Fruit fly (Drosophila melanogaster) whole organism, embryonic: ENCODE data around the gene Hap40.
A peak's percentile ranks its signal among the peaks of the same experiment; 100 is the strongest.

ENCODE experiments used
- Asciz ChIP-seq: fragments of 200-800 bp; sonication (Bioruptor generic); optimal IDR thresholded peaks from 2 replicates; lab custom pipeline; 2017; ENCODE audit warnings: missing biosample characterization, mild to moderate bottlenecking, missing genetic modification characterization, missing genetic modification reagents
- Bgb ChIP-seq: fragments of 200-800 bp; sonication (Bioruptor generic); IDR thresholded peaks from 2 replicates; pipeline ENCODE4 v1.3.6; 2022; ENCODE audit warnings: missing biosample characterization, missing genetic modification characterization; ENCODE audit not compliant: partially characterized antibody
- CG11504 ChIP-seq: fragments of 200-800 bp; sonication (Bioruptor generic); optimal IDR thresholded peaks from 3 replicates; lab custom pipeline; 2019; ENCODE audit warnings: missing biosample characterization, mild to moderate bottlenecking, missing genetic modification characterization, moderate library complexity
- CG12236 ChIP-seq: fragments of 200-800 bp; sonication (Bioruptor generic); optimal IDR thresholded peaks from 2 replicates; lab custom pipeline; 2016; ENCODE audit warnings: missing biosample characterization, missing genetic modification characterization
- CG12659 ChIP-seq: fragments of 200-800 bp; sonication (Bioruptor generic); optimal IDR thresholded peaks from 3 replicates; lab custom pipeline; 2017; ENCODE audit warnings: mild to moderate bottlenecking, missing biosample characterization, missing genetic modification reagents, missing genetic modification characterization
- CG12942 ChIP-seq: fragments of 200-800 bp; sonication (Bioruptor generic); optimal IDR thresholded peaks from 3 replicates; lab custom pipeline; 2016; ENCODE audit warnings: missing biosample characterization, missing genetic modification characterization
- CG13123 ChIP-seq: fragments of 200-800 bp; sonication (Bioruptor generic); optimal IDR thresholded peaks from 2 replicates; lab custom pipeline; 2016; ENCODE audit warnings: missing biosample characterization, missing genetic modification characterization
- CG15011 ChIP-seq: fragments of 200-800 bp; sonication (Bioruptor generic); optimal IDR thresholded peaks from 3 replicates; lab custom pipeline; 2018; ENCODE audit warnings: missing biosample characterization, mild to moderate bottlenecking, missing genetic modification characterization
- CG15479 ChIP-seq: fragments of 200-800 bp; sonication (Bioruptor generic); optimal IDR thresholded peaks from 3 replicates; lab custom pipeline; 2019; ENCODE audit warnings: missing biosample characterization, mild to moderate bottlenecking, missing genetic modification characterization, moderate library complexity
- CG17328 ChIP-seq: fragments of 200-800 bp; sonication (Bioruptor generic); IDR thresholded peaks from 2 replicates; pipeline ENCODE4 v1.3.6; 2022; ENCODE audit warnings: missing biosample characterization, missing genetic modification characterization
- CG17359 ChIP-seq: fragments of 200-800 bp; sonication (Bioruptor generic); optimal IDR thresholded peaks from 3 replicates; lab custom pipeline; 2018; ENCODE audit warnings: missing biosample characterization, mild to moderate bottlenecking, missing genetic modification characterization, moderate library complexity
- CG17912 ChIP-seq: fragments of 200-800 bp; sonication (Bioruptor generic); optimal IDR thresholded peaks from 2 replicates; lab custom pipeline; 2018; ENCODE audit warnings: missing biosample characterization, mild to moderate bottlenecking, missing genetic modification characterization
- CG18764 ChIP-seq: fragments of 200-800 bp; sonication (Bioruptor generic); optimal IDR thresholded peaks from 3 replicates; lab custom pipeline; 2016; ENCODE audit warnings: missing biosample characterization, missing genetic modification characterization
- CG3065 ChIP-seq: fragments of 200-800 bp; sonication (Bioruptor generic); optimal IDR thresholded peaks from 2 replicates; lab custom pipeline; 2016; ENCODE audit warnings: missing biosample characterization, missing genetic modification characterization
- CG31224 ChIP-seq: fragments of 200-800 bp; sonication (Bioruptor generic); IDR thresholded peaks from 2 replicates; pipeline ENCODE4 v1.3.6; 2022; ENCODE audit warnings: missing biosample characterization, missing genetic modification characterization
- CG4328 ChIP-seq: fragments of 200-800 bp; sonication (Bioruptor generic); optimal IDR thresholded peaks from 3 replicates; lab custom pipeline; 2017; ENCODE audit warnings: missing biosample characterization, missing genetic modification reagents, missing genetic modification characterization
- CG5953 ChIP-seq: fragments of 200-800 bp; sonication (Bioruptor generic); IDR thresholded peaks from 2 replicates; pipeline ENCODE4 v1.3.6; 2022; ENCODE audit warnings: missing biosample characterization, missing genetic modification characterization
- CG6854 ChIP-seq: fragments of 200-800 bp; sonication (Bioruptor generic); optimal IDR thresholded peaks from 3 replicates; lab custom pipeline; 2017; ENCODE audit warnings: missing biosample characterization, mild to moderate bottlenecking, missing genetic modification characterization
- CG9797 ChIP-seq: fragments of 200-800 bp; sonication (Bioruptor generic); optimal IDR thresholded peaks from 3 replicates; lab custom pipeline; 2018; ENCODE audit warnings: missing biosample characterization, mild to moderate bottlenecking, missing genetic modification characterization
- CG9932 ChIP-seq: fragments of 200-800 bp; sonication (Bioruptor generic); IDR thresholded peaks from 2 replicates; pipeline ENCODE4 v1.3.6; 2022; ENCODE audit warnings: missing biosample characterization, missing genetic modification characterization
- Drgx ChIP-seq: fragments of 200-800 bp; sonication (Bioruptor generic); IDR thresholded peaks from 2 replicates; pipeline ENCODE4 v1.3.6; 2022; ENCODE audit warnings: missing biosample characterization, missing genetic modification characterization
- Fer3 ChIP-seq: fragments of 200-800 bp; sonication (Bioruptor generic); optimal IDR thresholded peaks from 2 replicates; lab custom pipeline; 2018; ENCODE audit warnings: missing biosample characterization, mild to moderate bottlenecking, missing genetic modification characterization, moderate library complexity
- GATAe ChIP-seq: fragments of 200-800 bp; sonication (Bioruptor generic); conservative IDR thresholded peaks from 2 replicates; pipeline ENCODE4 v1.3.6; 2022; ENCODE audit warnings: missing biosample characterization, missing genetic modification characterization
- HmgZ ChIP-seq: fragments of 200-800 bp; sonication (Bioruptor generic); optimal IDR thresholded peaks from 2 replicates; lab custom pipeline; 2018; ENCODE audit warnings: missing biosample characterization, mild to moderate bottlenecking, missing genetic modification characterization
- MBD-R2 ChIP-seq: fragments of 200-800 bp; sonication (Bioruptor generic); IDR thresholded peaks from 2 replicates; pipeline ENCODE4 v1.3.6; 2022; ENCODE audit warnings: missing biosample characterization, missing genetic modification characterization
- Med ChIP-seq: fragments of 200-800 bp; sonication (Bioruptor generic); peaks from one replicate; lab custom pipeline; 2016; ENCODE audit warnings: missing biosample characterization, missing genetic modification characterization, mild to moderate bottlenecking, inconsistent platforms, moderate library complexity
- Side ChIP-seq: fragments of 200-800 bp; sonication (Bioruptor generic); optimal IDR thresholded peaks from 2 replicates; lab custom pipeline; 2016; ENCODE audit warnings: missing biosample characterization, missing genetic modification characterization
- Six4 ChIP-seq: fragments of 200-800 bp; sonication (Bioruptor generic); optimal IDR thresholded peaks from 2 replicates; lab custom pipeline; 2016; ENCODE audit warnings: missing biosample characterization, missing genetic modification characterization
- Ssrp ChIP-seq: fragments of 200-800 bp; sonication (Bioruptor generic); optimal IDR thresholded peaks from 2 replicates; lab custom pipeline; 2018; ENCODE audit warnings: missing biosample characterization, mild to moderate bottlenecking, missing genetic modification characterization, moderate library complexity
- Trl ChIP-seq, 3 experiments: fragments of >200 bp in 2 of 3; fragments of 200-800 bp in 1 of 3; sonication (Bioruptor generic) in 1 of 3; optimal IDR thresholded peaks; 2 replicates in 1 of 3; 3 replicates in 2 of 3; lab custom pipeline; 2016 to 2017; ENCODE audit warnings: missing biosample characterization in 1 of 3, missing genetic modification characterization in 1 of 3
- ac ChIP-seq: fragments of 200-800 bp; sonication (Bioruptor generic); optimal IDR thresholded peaks from 3 replicates; lab custom pipeline; 2017; ENCODE audit warnings: missing biosample characterization, mild to moderate bottlenecking, missing genetic modification characterization
- aop ChIP-seq: fragments of 200-800 bp; sonication (Bioruptor generic); IDR thresholded peaks from 2 replicates; pipeline ENCODE4 v1.3.6; 2022; ENCODE audit warnings: missing biosample characterization, missing genetic modification characterization
- crp ChIP-seq, 2 experiments: fragments of 200-800 bp; sonication (Bioruptor generic); optimal IDR thresholded peaks; 2 replicates in 1 of 2; 3 replicates in 1 of 2; lab custom pipeline; 2017; ENCODE audit warnings: missing biosample characterization in 2 of 2, missing genetic modification characterization in 2 of 2, mild to moderate bottlenecking in 1 of 2, moderate library complexity in 1 of 2
- dimm ChIP-seq: fragments of 200-800 bp; sonication (Bioruptor generic); IDR thresholded peaks from 2 replicates; pipeline ENCODE4 v1.3.6; 2022; ENCODE audit warnings: missing biosample characterization, missing genetic modification characterization
- dm ChIP-seq: fragments of 200-800 bp; sonication (Bioruptor generic); optimal IDR thresholded peaks from 3 replicates; lab custom pipeline; 2016; ENCODE audit warnings: missing biosample characterization, missing genetic modification characterization
- fu2 ChIP-seq: fragments of 200-800 bp; sonication (Bioruptor generic); optimal IDR thresholded peaks from 2 replicates; lab custom pipeline; 2016; ENCODE audit warnings: missing biosample characterization, missing genetic modification characterization
- gsb-n ChIP-seq: fragments of 200-800 bp; sonication (Bioruptor generic); optimal IDR thresholded peaks from 3 replicates; lab custom pipeline; 2018; ENCODE audit warnings: missing biosample characterization, mild to moderate bottlenecking, missing genetic modification characterization
- hbn ChIP-seq: fragments of 200-800 bp; sonication (Bioruptor generic); IDR thresholded peaks from 2 replicates; pipeline ENCODE4 v1.3.6; 2022; ENCODE audit warnings: missing biosample characterization, missing genetic modification characterization; ENCODE audit not compliant: partially characterized antibody
- insv ChIP-seq, 2 experiments: fragments of 200-800 bp; sonication (Bioruptor generic); optimal IDR thresholded peaks; 3 replicates each; lab custom pipeline; 2016 to 2018; ENCODE audit warnings: missing biosample characterization in 2 of 2, missing genetic modification characterization in 2 of 2
- odd ChIP-seq: fragments of 200-800 bp; sonication (Bioruptor generic); optimal IDR thresholded peaks from 2 replicates; lab custom pipeline; 2017; ENCODE audit warnings: missing biosample characterization, mild to moderate bottlenecking, missing genetic modification characterization
- pb ChIP-seq: fragments of 200-800 bp; sonication (Bioruptor generic); optimal IDR thresholded peaks from 3 replicates; lab custom pipeline; 2016; ENCODE audit warnings: missing biosample characterization, missing genetic modification characterization
- peb ChIP-seq: fragments of 200-800 bp; sonication (Bioruptor generic); IDR thresholded peaks from 2 replicates; pipeline ENCODE4 v1.3.6; 2022; ENCODE audit warnings: missing biosample characterization, missing genetic modification characterization
- pfk ChIP-seq: fragments of 200-800 bp; sonication (Bioruptor generic); optimal IDR thresholded peaks from 2 replicates; lab custom pipeline; 2018; ENCODE audit warnings: missing biosample characterization, mild to moderate bottlenecking, missing genetic modification characterization, moderate library complexity
- ro ChIP-seq: fragments of 200-800 bp; sonication (Bioruptor generic); IDR thresholded peaks from 2 replicates; pipeline ENCODE4 v1.3.6; 2022; ENCODE audit warnings: missing biosample characterization, missing genetic modification characterization
- sd ChIP-seq: fragments of 200-800 bp; sonication (Bioruptor generic); optimal IDR thresholded peaks from 3 replicates; lab custom pipeline; 2018; ENCODE audit warnings: missing biosample characterization, mild to moderate bottlenecking, missing genetic modification characterization, moderate library complexity
- sna ChIP-seq: fragments of 200-800 bp; sonication (Bioruptor generic); IDR thresholded peaks from 2 replicates; pipeline ENCODE4 v1.3.6; 2022; ENCODE audit warnings: missing biosample characterization, missing genetic modification characterization; ENCODE audit not compliant: partially characterized antibody
- so ChIP-seq: fragments of 200-800 bp; sonication (Bioruptor generic); IDR thresholded peaks from 3 replicates; pipeline ENCODE4 v1.3.6; 2022; ENCODE audit warnings: missing biosample characterization, missing genetic modification characterization
- sug ChIP-seq: fragments of 200-800 bp; optimal IDR thresholded peaks from 2 replicates; lab custom pipeline; 2019; ENCODE audit warnings: missing biosample characterization, mild to moderate bottlenecking, missing genetic modification characterization, moderate library complexity
- tin ChIP-seq: fragments of 200-800 bp; sonication (Bioruptor generic); optimal IDR thresholded peaks from 3 replicates; lab custom pipeline; 2016; ENCODE audit warnings: missing biosample characterization, missing genetic modification characterization

Gene Hap40

DNA sequence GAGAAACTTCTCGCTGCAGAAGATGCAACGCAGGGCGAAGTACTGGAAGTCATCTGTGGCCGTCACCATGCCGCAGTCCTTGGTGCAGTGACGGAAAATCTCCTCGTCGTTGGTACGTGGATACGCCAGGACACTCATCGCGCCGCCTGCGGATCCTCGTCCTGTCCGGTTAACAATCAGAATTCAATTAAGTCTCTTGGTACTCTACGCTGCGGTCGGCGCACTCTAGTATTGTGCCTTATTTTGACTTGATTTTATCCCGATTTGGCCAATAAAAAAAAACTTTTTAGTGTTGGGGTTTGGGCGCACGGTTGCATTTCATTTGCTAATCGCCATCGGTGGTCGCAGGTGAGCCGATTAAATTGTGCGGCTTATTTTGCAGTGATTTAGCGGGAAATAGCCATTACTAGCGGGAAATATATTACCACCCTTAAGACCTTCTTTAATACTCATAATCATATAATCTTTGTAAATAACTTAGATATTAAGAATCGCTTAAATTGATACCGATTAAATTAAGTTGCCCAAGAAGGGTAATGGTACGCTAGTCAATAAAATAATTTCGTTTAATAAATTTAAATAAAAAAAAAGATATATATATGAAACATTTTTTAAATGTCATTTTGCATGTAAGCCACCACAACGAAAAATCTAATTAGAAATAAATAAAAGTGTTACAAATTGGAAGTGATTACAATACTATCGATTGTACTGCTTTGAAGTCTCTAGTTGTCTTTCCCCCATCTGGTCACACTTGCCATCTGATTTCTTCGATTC, 42.2 kb downstream of the Hap40 start, which contains the start of the genes CG8944 and CCT6:
CG8944 (minus strand) TSS at position 327 of the 777 bp plus-strand sequence.
CCT6 (plus strand) TSS at position 744 of the 777 bp plus-strand sequence.
- peak; percentile 74 for TF ChIP-seq Med
- no peak for TF ChIP-seq CG12942 (GFP tag; lab: Kevin White, UChicago)
- TF ChIP-seq CG18764 (GFP tag; lab: Kevin White, UChicago) = no peak
- no peak for TF ChIP-seq CG11504 (tag; lab: Kevin White, UChicago)
- TF ChIP-seq CG3065 (GFP tag; lab: Kevin White, UChicago) = no peak
- no peak for TF ChIP-seq sna (GFP tag; lab: Robert Waterston, UW)
- no peak for TF ChIP-seq CG17359 (tag; lab: Kevin White, UChicago)
- peak; percentile 14 for TF ChIP-seq tin (GFP tag; lab: Kevin White, UChicago)
- TF ChIP-seq CG13123 (GFP tag; lab: Kevin White, UChicago) = no peak
- no peak for TF ChIP-seq Drgx (GFP tag; lab: Robert Waterston, UW)
- peak in 1 of 2 experiments; percentile 32 for TF ChIP-seq crp (GFP tag; optimal IDR thresholded peaks at IDR 0.05; lab: Kevin White, UChicago)
- TF ChIP-seq sd (tag; lab: Kevin White, UChicago) = no peak
- no peak for TF ChIP-seq CG6854 (GFP tag; lab: Kevin White, UChicago)
- peak; percentile 18 for TF ChIP-seq CG12659
- no peak for TF ChIP-seq GATAe
- TF ChIP-seq gsb-n = no peak
- TF ChIP-seq HmgZ (tag; lab: Kevin White, UChicago) = no peak
- TF ChIP-seq CG9932 (GFP tag; lab: Robert Waterston, UW) = peak; percentile 71
- no peak for TF ChIP-seq CG17328
- peak; percentile 14 for TF ChIP-seq sug (tag; lab: Kevin White, UChicago)
- TF ChIP-seq dimm (GFP tag; lab: Robert Waterston, UW) = no peak
- TF ChIP-seq Asciz (GFP tag; lab: Kevin White, UChicago) = no peak
- peak; percentile 5 for TF ChIP-seq Ssrp
- TF ChIP-seq Side (GFP tag; lab: Kevin White, UChicago) = no peak
- TF ChIP-seq CG15011 = no peak
- no peak for TF ChIP-seq so (GFP tag; lab: Robert Waterston, UW)
- no peak for TF ChIP-seq Trl (optimal IDR thresholded peaks at IDR 0.05; lab: Kevin White, UChicago)
- TF ChIP-seq Trl (GFP tag; optimal IDR thresholded peaks at IDR 0.05; lab: Kevin White, UChicago) = no peak
- TF ChIP-seq pb (GFP tag; lab: Kevin White, UChicago) = no peak
- TF ChIP-seq ro (GFP tag; lab: Robert Waterston, UW) = no peak
- no peak; the same call in 1 of the 2 replicates for TF ChIP-seq Bgb (GFP tag; lab: Robert Waterston, UW)
- TF ChIP-seq dm (GFP tag; lab: Kevin White, UChicago) = no peak
- TF ChIP-seq CG4328 (GFP tag; lab: Kevin White, UChicago) = peak; percentile 22
- TF ChIP-seq Fer3 (tag; lab: Kevin White, UChicago) = no peak
- TF ChIP-seq CG15479 (GFP tag; lab: Kevin White, UChicago) = no peak
- TF ChIP-seq Six4 (GFP tag; lab: Kevin White, UChicago) = no peak
- TF ChIP-seq hbn = no peak
- TF ChIP-seq odd (GFP tag; lab: Kevin White, UChicago) = no peak
- no peak for TF ChIP-seq ac (GFP tag; lab: Kevin White, UChicago)
- no peak for TF ChIP-seq pfk (GFP tag; lab: Kevin White, UChicago)
- TF ChIP-seq CG9797 = peak; percentile 28
- TF ChIP-seq insv (GFP tag; optimal IDR thresholded peaks at IDR 0.05; lab: Kevin White, UChicago) = peak in 1 of 2 experiments; percentile 93
- no peak for TF ChIP-seq CG31224 (GFP tag; lab: Robert Waterston, UW)
- no peak for TF ChIP-seq CG17912
- TF ChIP-seq CG12236 (GFP tag; lab: Kevin White, UChicago) = no peak
- no peak for TF ChIP-seq peb (GFP tag; lab: Robert Waterston, UW)
- no peak for TF ChIP-seq aop (GFP tag; lab: Robert Waterston, UW)
- peak; percentile 52 for TF ChIP-seq MBD-R2 (GFP tag; lab: Robert Waterston, UW)
- TF ChIP-seq fu2 = no peak
- no peak for TF ChIP-seq CG5953 (GFP tag; lab: Robert Waterston, UW)
